Worm (Caenorhabditis elegans): ENCODE data around the gene ubc-18.

ubc-18 gene

DNA sequence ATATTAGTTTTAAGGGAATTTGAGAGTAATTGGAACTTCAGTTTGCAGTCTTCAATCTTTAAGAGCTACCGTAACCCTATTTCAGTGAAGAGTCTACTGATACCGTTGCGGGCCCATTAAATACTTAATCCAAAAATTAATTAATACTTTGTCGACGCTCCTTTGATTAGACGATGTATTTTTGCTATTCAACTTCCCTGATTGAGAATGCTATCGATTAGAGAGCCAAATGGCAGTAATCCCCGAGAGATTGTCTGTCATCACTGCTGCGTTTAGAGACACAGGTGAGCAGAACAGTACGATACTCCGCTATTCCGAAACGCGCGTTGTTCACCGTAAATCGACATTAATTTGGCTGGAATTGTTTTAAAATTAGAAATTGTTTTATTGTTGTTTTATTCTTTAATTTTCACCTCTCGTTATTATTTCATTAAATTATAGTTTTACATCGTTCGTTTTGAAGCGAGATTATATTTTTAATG, 47.2 kb downstream of the ubc-18 start, which contains the start of gene rfl-1:
Gene rfl-1 (plus strand): TSS at position 51 of the 482 bp plus-strand sequence.
- no peak for TF ChIP-seq flt-1 (GFP tag; IDR thresholded peaks at IDR 0.05)
- no peak for TF ChIP-seq klf-2 (GFP tag; conservative IDR thresholded peaks at IDR 0.05)
- TF ChIP-seq ref-1 (GFP tag; conservative IDR thresholded peaks at IDR 0.05): no peak
- no peak for TF ChIP-seq cog-1 (tag; optimal IDR thresholded peaks at IDR 0.05)
- no peak for TF ChIP-seq ztf-23 (GFP tag; IDR thresholded peaks at IDR 0.05)
- no peak for TF ChIP-seq med-1 (GFP tag; optimal IDR thresholded peaks at IDR 0.05; ENCODE audit: insufficient read depth)
- no peak for TF ChIP-seq ztf-29 (GFP tag; IDR thresholded peaks at IDR 0.05)
- TF ChIP-seq tab-1 (GFP tag; IDR thresholded peaks at IDR 0.05): no peak
- no peak for TF ChIP-seq T22C8.4 (GFP tag; IDR thresholded peaks at IDR 0.05)

DNA sequence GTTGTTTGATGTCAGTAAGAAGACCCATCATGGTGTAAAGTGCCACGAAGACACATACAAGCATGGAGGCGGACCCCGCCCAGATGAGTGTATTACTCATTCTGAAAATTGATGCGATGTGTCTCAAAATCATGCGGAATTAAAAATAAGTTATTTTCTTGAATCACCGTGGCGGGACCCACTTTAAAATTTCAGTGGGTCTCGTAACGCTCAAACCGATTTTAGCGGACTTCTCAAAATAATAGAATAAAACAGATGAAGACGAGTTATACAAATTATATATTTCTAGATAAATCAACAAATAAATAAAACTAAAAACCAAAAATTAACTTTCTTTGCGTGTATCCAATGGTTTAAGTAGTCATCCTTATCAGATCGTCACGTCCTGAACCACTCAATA, 47.9 kb downstream of the ubc-18 start, which contains the start of gene col-8:
Gene col-8 (minus strand): TSS at position 101 of the 400 bp plus-strand sequence.
- TF ChIP-seq med-1 (GFP tag; optimal IDR thresholded peaks at IDR 0.05; ENCODE audit: insufficient read depth) (no peak), ref-1 (GFP tag; conservative IDR thresholded peaks at IDR 0.05) (no peak), klf-2 (GFP tag; conservative IDR thresholded peaks at IDR 0.05) (no peak)

DNA sequence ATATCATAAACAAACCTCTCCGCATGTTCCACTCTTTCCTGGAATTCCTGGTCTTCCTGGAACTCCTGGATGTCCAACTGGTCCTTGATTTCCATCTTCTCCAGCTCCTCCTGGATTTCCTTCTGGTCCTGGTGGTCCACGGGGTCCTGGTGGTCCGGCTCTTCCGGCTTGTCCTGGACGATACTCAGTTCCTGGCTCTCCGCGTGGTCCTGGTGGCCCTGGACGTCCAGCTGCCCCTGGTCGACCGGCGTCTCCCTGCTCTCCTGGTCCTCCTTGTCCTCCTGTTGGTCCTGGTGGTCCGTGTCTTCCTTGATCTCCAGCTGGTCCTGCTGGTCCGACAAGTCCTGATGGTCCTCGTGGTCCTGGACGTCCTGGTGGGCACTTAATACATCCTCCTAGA, 48.6 kb downstream of the ubc-18 start:
- no peak for TF ChIP-seq ref-1 (GFP tag; conservative IDR thresholded peaks at IDR 0.05)

All from whole organism, midembryonic.